Fruit fly (Drosophila melanogaster): ENCODE data around the gene CG13474.

Gene CG13474

dm6 chr3L:14665802-14666351, 31.0 kb downstream of the CG13474 start (continued):
- TF ChIP-seq CG13287 (GFP tag; IDR thresholded peaks at IDR 0.05; ENCODE audit: partially characterized antibody): no peak
- TF ChIP-seq CG10462 (GFP tag; optimal IDR thresholded peaks at IDR 0.05): peak; percentile 80
- TF ChIP-seq dpn (GFP tag; optimal IDR thresholded peaks at IDR 0.05): peak; percentile 91 to 92
- TF ChIP-seq wor (GFP tag; IDR thresholded peaks at IDR 0.05): peak; percentile 80
- peak; percentile 79 for TF ChIP-seq CG3407 (GFP tag; optimal IDR thresholded peaks at IDR 0.05)
- peak; percentile 8 for TF ChIP-seq exex (tag; optimal IDR thresholded peaks at IDR 0.05)
- peak; percentile 91 for TF ChIP-seq nmo (GFP tag; optimal IDR thresholded peaks at IDR 0.05)
- TF ChIP-seq CG11504 (tag; optimal IDR thresholded peaks at IDR 0.05): peak; percentile 92
- TF ChIP-seq CG13296 (GFP tag; optimal IDR thresholded peaks at IDR 0.05): peak; percentile 72
- TF ChIP-seq ken (GFP tag; IDR thresholded peaks at IDR 0.05): peak; percentile 81
- TF ChIP-seq unc-4 (GFP tag; IDR thresholded peaks at IDR 0.05; ENCODE audit: partially characterized antibody): no peak
- peak; percentile 88 for TF ChIP-seq Abd-B (GFP tag; optimal IDR thresholded peaks at IDR 0.05)
- peak; percentile 83 for TF ChIP-seq CG10979 (tag; optimal IDR thresholded peaks at IDR 0.05)
- TF ChIP-seq Opbp (GFP tag; IDR thresholded peaks at IDR 0.05; ENCODE audit: partially characterized antibody): no peak
- TF ChIP-seq Oaz (GFP tag; IDR thresholded peaks at IDR 0.05): peak; percentile 37; the same call in 1 of the 2 replicates
- TF ChIP-seq gfzf (GFP tag; optimal IDR thresholded peaks at IDR 0.05): no peak
- TF ChIP-seq E2f2 (GFP tag; IDR thresholded peaks at IDR 0.05): peak; percentile 62
- no peak for TF ChIP-seq CG14860 (GFP tag; IDR thresholded peaks at IDR 0.05; ENCODE audit: partially characterized antibody)
- TF ChIP-seq BtbVII (GFP tag; optimal IDR thresholded peaks at IDR 0.05): peak; percentile 80
- TF ChIP-seq sna (GFP tag; IDR thresholded peaks at IDR 0.05; ENCODE audit: partially characterized antibody): no peak
- TF ChIP-seq Ssrp (tag; optimal IDR thresholded peaks at IDR 0.05): peak; percentile 85
- TF ChIP-seq BEAF-32 (GFP tag; optimal IDR thresholded peaks at IDR 0.05): no peak
- TF ChIP-seq Ets65A (GFP tag): peak; percentile 99
- peak; percentile 80 for TF ChIP-seq CG10431 (GFP tag; optimal IDR thresholded peaks at IDR 0.05)
- TF ChIP-seq CG34376 (GFP tag; optimal IDR thresholded peaks at IDR 0.05): peak; percentile 60
- TF ChIP-seq sqz (GFP tag; optimal IDR thresholded peaks at IDR 0.05): peak; percentile 75
- TF ChIP-seq CG15011 (GFP tag; optimal IDR thresholded peaks at IDR 0.05): peak; percentile 82
- peak; percentile 65 for TF ChIP-seq CG4617 (GFP tag; optimal IDR thresholded peaks at IDR 0.05; ENCODE audit: borderline replicate concordance)
- peak; percentile 79 for TF ChIP-seq her (GFP tag; optimal IDR thresholded peaks at IDR 0.05)
- peak; percentile 91 for TF ChIP-seq otp (GFP tag; IDR thresholded peaks at IDR 0.05)
- no peak for TF ChIP-seq CG2129 (GFP tag; IDR thresholded peaks at IDR 0.05; ENCODE audit: partially characterized antibody)
- TF ChIP-seq Dip2 (GFP tag; IDR thresholded peaks at IDR 0.05): no peak
- peak; percentile 88 for TF ChIP-seq slp2 (GFP tag; optimal IDR thresholded peaks at IDR 0.05)
- TF ChIP-seq dysf (GFP tag; IDR thresholded peaks at IDR 0.05): peak; percentile 89
- TF ChIP-seq CG5953 (GFP tag; IDR thresholded peaks at IDR 0.05): peak; percentile 57; the same call in 1 of the 2 replicates
- no peak for TF ChIP-seq tll (GFP tag; optimal IDR thresholded peaks at IDR 0.05)
- TF ChIP-seq lilli (GFP tag; optimal IDR thresholded peaks at IDR 0.05): peak; percentile 93
- TF ChIP-seq CG4360 (GFP tag; IDR thresholded peaks at IDR 0.05): 0 out of 2 replicates have a peak, but pooled peaks have one; percentile 15
- TF ChIP-seq CG34422 (GFP tag; IDR thresholded peaks at IDR 0.05): peak; percentile 75
- TF ChIP-seq zen (tag; optimal IDR thresholded peaks at IDR 0.05): peak; percentile 74
- TF ChIP-seq Sox102F (GFP tag; optimal IDR thresholded peaks at IDR 0.05): peak; percentile 91
- TF ChIP-seq ase (GFP tag; IDR thresholded peaks at IDR 0.05): peak; percentile 79
- TF ChIP-seq pan (optimal IDR thresholded peaks at IDR 0.05): no peak
- peak in 1 of 2 experiments; percentile 90 for TF ChIP-seq pan (GFP tag; optimal IDR thresholded peaks at IDR 0.05 in 1 of 2, IDR thresholded peaks at IDR 0.05 in 1 of 2)
- peak; percentile 74 for TF ChIP-seq CG9215 (GFP tag; IDR thresholded peaks at IDR 0.05)
- peak; percentile 78 for TF ChIP-seq CG5180 (GFP tag; optimal IDR thresholded peaks at IDR 0.05)
- TF ChIP-seq CG4282 (GFP tag; optimal IDR thresholded peaks at IDR 0.05): peak; percentile 83
- peak; percentile 81 for TF ChIP-seq fu2 (GFP tag; optimal IDR thresholded peaks at IDR 0.05)
- peak; percentile 25 for TF ChIP-seq CG9797 (GFP tag; optimal IDR thresholded peaks at IDR 0.05)

Measured in whole organism, embryonic.